Fruit fly (Drosophila melanogaster) whole organism, embryonic: ENCODE measurements around the gene IleRS-m.
A peak's percentile ranks its signal among the peaks of the same experiment; 100 is the strongest.

ENCODE experiments used
- Awh ChIP-seq: fragments of 200-800 bp; sonication (Bioruptor generic); IDR thresholded peaks from 2 replicates; pipeline ENCODE4, ENCODE4 v1.3.6; 2022; ENCODE audit warnings: missing biosample characterization, missing genetic modification characterization
- CG10565 ChIP-seq: fragments of 200-800 bp; sonication (Bioruptor generic); optimal IDR thresholded peaks from 3 replicates; lab custom pipeline; 2016; ENCODE audit warnings: missing biosample characterization, mild to moderate bottlenecking, missing genetic modification characterization
- CG12391 ChIP-seq: fragments of 200-800 bp; sonication (Bioruptor generic); optimal IDR thresholded peaks from 3 replicates; lab custom pipeline; 2018; ENCODE audit warnings: missing biosample characterization, mild to moderate bottlenecking, missing genetic modification characterization, moderate library complexity
- CG12769 ChIP-seq: fragments of 200-800 bp; sonication (Bioruptor generic); optimal IDR thresholded peaks from 2 replicates; lab custom pipeline; 2019; ENCODE audit warnings: missing biosample characterization, mild to moderate bottlenecking, missing genetic modification characterization, moderate library complexity
- CG12942 ChIP-seq: fragments of 200-800 bp; sonication (Bioruptor generic); optimal IDR thresholded peaks from 3 replicates; lab custom pipeline; 2016; ENCODE audit warnings: missing biosample characterization, missing genetic modification characterization
- CG14965 ChIP-seq: fragments of 200-800 bp; sonication (Bioruptor generic); optimal IDR thresholded peaks from 2 replicates; lab custom pipeline; 2016; ENCODE audit warnings: missing biosample characterization, missing genetic modification characterization, borderline replicate concordance
- CG15269 ChIP-seq: fragments of 200-800 bp; sonication (Bioruptor generic); optimal IDR thresholded peaks from 2 replicates; lab custom pipeline; 2018; ENCODE audit warnings: missing biosample characterization, mild to moderate bottlenecking, missing genetic modification characterization, moderate library complexity
- CG16813 ChIP-seq: fragments of 200-800 bp; sonication (Bioruptor generic); IDR thresholded peaks from 3 replicates; pipeline ENCODE4 v1.3.6; 2022; ENCODE audit warnings: missing biosample characterization, missing genetic modification characterization; ENCODE audit not compliant: partially characterized antibody
- CG18764 ChIP-seq: fragments of 200-800 bp; sonication (Bioruptor generic); optimal IDR thresholded peaks from 3 replicates; lab custom pipeline; 2016; ENCODE audit warnings: missing biosample characterization, missing genetic modification characterization
- CG2889 ChIP-seq: fragments of 200-800 bp; sonication (Bioruptor generic); IDR thresholded peaks from 3 replicates; pipeline ENCODE4 v1.3.6; 2022; ENCODE audit warnings: missing biosample characterization, missing genetic modification characterization
- CG31224 ChIP-seq: fragments of 200-800 bp; sonication (Bioruptor generic); IDR thresholded peaks from 2 replicates; pipeline ENCODE4 v1.3.6; 2022; ENCODE audit warnings: missing biosample characterization, missing genetic modification characterization
- CG3407 ChIP-seq: fragments of 200-800 bp; sonication (Bioruptor generic); optimal IDR thresholded peaks from 2 replicates; lab custom pipeline; 2018; ENCODE audit warnings: missing biosample characterization, mild to moderate bottlenecking, missing genetic modification characterization
- CG3995 ChIP-seq: fragments of 200-800 bp; sonication (Bioruptor generic); optimal IDR thresholded peaks from 3 replicates; lab custom pipeline; 2016; ENCODE audit warnings: missing biosample characterization, missing genetic modification characterization
- CG4424 ChIP-seq: fragments of 200-800 bp; sonication (Bioruptor generic); optimal IDR thresholded peaks from 3 replicates; lab custom pipeline; 2016; ENCODE audit warnings: missing biosample characterization, missing genetic modification characterization
- CG6683 ChIP-seq: fragments of 200-800 bp; sonication (Bioruptor generic); optimal IDR thresholded peaks from 2 replicates; lab custom pipeline; 2017; ENCODE audit warnings: missing biosample characterization, mild to moderate bottlenecking, missing genetic modification characterization, missing genetic modification reagents
- CG7786 ChIP-seq: fragments of 200-800 bp; sonication (Bioruptor generic); optimal IDR thresholded peaks from 2 replicates; lab custom pipeline; 2016; ENCODE audit warnings: missing biosample characterization, missing genetic modification characterization
- CG7963 ChIP-seq: fragments of 200-800 bp; sonication (Bioruptor generic); IDR thresholded peaks from 3 replicates; pipeline ENCODE4 v1.3.6; 2022; ENCODE audit warnings: missing biosample characterization, missing genetic modification characterization; ENCODE audit not compliant: partially characterized antibody
- CG9797 ChIP-seq: fragments of 200-800 bp; sonication (Bioruptor generic); optimal IDR thresholded peaks from 3 replicates; lab custom pipeline; 2018; ENCODE audit warnings: missing biosample characterization, mild to moderate bottlenecking, missing genetic modification characterization
- D ChIP-seq, 2 experiments: fragments of 200-800 bp in 1 of 2; fragments of >200 bp in 1 of 2; sonication (Bioruptor generic) in 1 of 2; optimal IDR thresholded peaks; 2 replicates in 1 of 2; 3 replicates in 1 of 2; lab custom pipeline; 2017; ENCODE audit warnings: mild to moderate bottlenecking in 1 of 2, missing biosample characterization in 1 of 2, missing genetic modification characterization in 1 of 2, missing genetic modification reagents in 1 of 2
- Dek ChIP-seq: fragments of 200-800 bp; sonication (Bioruptor generic); optimal IDR thresholded peaks from 3 replicates; lab custom pipeline; 2019; ENCODE audit warnings: missing biosample characterization, mild to moderate bottlenecking, missing genetic modification characterization, moderate library complexity
- Dip2 ChIP-seq: fragments of 200-800 bp; sonication (Bioruptor generic); IDR thresholded peaks from 2 replicates; pipeline ENCODE4 v1.3.6; 2022; ENCODE audit warnings: missing biosample characterization, missing genetic modification characterization
- HLH54F ChIP-seq: fragments of 200-800 bp; sonication (Bioruptor generic); optimal IDR thresholded peaks from 3 replicates; lab custom pipeline; 2016; ENCODE audit warnings: missing biosample characterization, missing genetic modification characterization
- Hr3 ChIP-seq: fragments of 200-800 bp; sonication (Bioruptor generic); optimal IDR thresholded peaks from 3 replicates; lab custom pipeline; 2016; ENCODE audit warnings: missing biosample characterization, missing genetic modification characterization
- MTF-1 ChIP-seq: fragments of 200-800 bp; sonication (Bioruptor generic); optimal IDR thresholded peaks from 2 replicates; lab custom pipeline; 2018; ENCODE audit warnings: missing biosample characterization, mild to moderate bottlenecking, missing genetic modification characterization, borderline replicate concordance
- Mes4 ChIP-seq: fragments of 200-800 bp; sonication (Bioruptor generic); optimal IDR thresholded peaks from 2 replicates; lab custom pipeline; 2016; ENCODE audit warnings: missing biosample characterization, missing genetic modification characterization
- Sox102F ChIP-seq: fragments of 200-800 bp; sonication (Bioruptor generic); optimal IDR thresholded peaks from 2 replicates; lab custom pipeline; 2018; ENCODE audit warnings: missing biosample characterization, mild to moderate bottlenecking, missing genetic modification characterization, moderate library complexity
- Ssrp ChIP-seq: fragments of 200-800 bp; sonication (Bioruptor generic); optimal IDR thresholded peaks from 2 replicates; lab custom pipeline; 2018; ENCODE audit warnings: missing biosample characterization, mild to moderate bottlenecking, missing genetic modification characterization, moderate library complexity
- Stat92E ChIP-seq, 3 experiments: fragments of >200 bp in 2 of 3; fragments of 200-800 bp in 1 of 3; sonication (Bioruptor generic) in 1 of 3; optimal IDR thresholded peaks; 2 replicates each; lab custom pipeline; 2017 to 2019; ENCODE audit warnings: missing biosample characterization in 3 of 3, missing genetic modification characterization in 3 of 3, mild to moderate bottlenecking in 1 of 3, moderate library complexity in 1 of 3
- ap ChIP-seq: fragments of 200-800 bp; sonication (Bioruptor generic); IDR thresholded peaks from 2 replicates; pipeline ENCODE4 v1.3.6; 2022; ENCODE audit warnings: missing biosample characterization, missing genetic modification characterization
- bab2 ChIP-seq: fragments of 200-800 bp; sonication (Bioruptor generic); optimal IDR thresholded peaks from 2 replicates; lab custom pipeline; 2016; ENCODE audit warnings: missing biosample characterization, missing genetic modification characterization
- br ChIP-seq: fragments of >200 bp; optimal IDR thresholded peaks from 2 replicates; lab custom pipeline; 2017
- caup ChIP-seq: fragments of 200-800 bp; sonication (Bioruptor generic); optimal IDR thresholded peaks from 3 replicates; lab custom pipeline; 2017; ENCODE audit warnings: missing biosample characterization, mild to moderate bottlenecking, missing genetic modification characterization, moderate library complexity; ENCODE audit not compliant: severe bottlenecking
- ci ChIP-seq: fragments of 200-800 bp; sonication (Bioruptor generic); IDR thresholded peaks from 3 replicates; pipeline ENCODE4 v1.3.6; 2022; ENCODE audit warnings: missing biosample characterization, missing genetic modification characterization
- da ChIP-seq: fragments of 200-800 bp; sonication (Bioruptor generic); optimal IDR thresholded peaks from 2 replicates; lab custom pipeline; 2016; ENCODE audit warnings: missing biosample characterization, missing genetic modification characterization
- dati ChIP-seq: fragments of 200-800 bp; sonication (Bioruptor generic); IDR thresholded peaks from 2 replicates; pipeline ENCODE4 v1.3.6; 2022; ENCODE audit warnings: missing biosample characterization, missing genetic modification characterization
- emc ChIP-seq: fragments of 200-800 bp; sonication (Bioruptor generic); optimal IDR thresholded peaks from 2 replicates; lab custom pipeline; 2016; ENCODE audit warnings: missing biosample characterization, missing genetic modification characterization
- gfzf ChIP-seq: fragments of 200-800 bp; sonication (Bioruptor generic); optimal IDR thresholded peaks from 2 replicates; lab custom pipeline; 2016; ENCODE audit warnings: missing biosample characterization, mild to moderate bottlenecking, missing genetic modification characterization, moderate library complexity
- gsb ChIP-seq: fragments of 200-800 bp; sonication (Bioruptor generic); IDR thresholded peaks from 2 replicates; pipeline ENCODE4 v1.3.6; 2022; ENCODE audit warnings: missing biosample characterization, missing genetic modification characterization
- ham ChIP-seq: fragments of 200-800 bp; sonication (Bioruptor generic); IDR thresholded peaks from 2 replicates; pipeline ENCODE4 v1.3.6; 2022; ENCODE audit warnings: missing biosample characterization, missing genetic modification characterization
- jigr1 ChIP-seq: fragments of 200-800 bp; sonication (Bioruptor generic); IDR thresholded peaks from 3 replicates; pipeline ENCODE4 v1.3.6; 2022; ENCODE audit warnings: missing biosample characterization, missing genetic modification characterization
- mam ChIP-seq: fragments of 200-800 bp; sonication (Bioruptor generic); optimal IDR thresholded peaks from 3 replicates; lab custom pipeline; 2016; ENCODE audit warnings: missing biosample characterization, missing genetic modification characterization
- mld ChIP-seq: fragments of 200-800 bp; sonication (Bioruptor generic); IDR thresholded peaks from 3 replicates; pipeline ENCODE4 v1.3.6; 2022; ENCODE audit warnings: missing biosample characterization, missing genetic modification characterization; ENCODE audit not compliant: partially characterized antibody
- nerfin-1 ChIP-seq: fragments of 200-800 bp; sonication (Bioruptor generic); optimal IDR thresholded peaks from 3 replicates; lab custom pipeline; 2019; ENCODE audit warnings: missing biosample characterization, mild to moderate bottlenecking, missing genetic modification characterization, moderate library complexity
- pan ChIP-seq, 4 experiments: fragments of >200 bp in 3 of 4; fragments of 200-800 bp in 1 of 4; sonication (Bioruptor generic) in 1 of 4; optimal IDR thresholded peaks in 3 of 4; IDR thresholded peaks in 1 of 4; 2 replicates each; pipeline versions ENCODE4 v1.3.6 to Lab custom; 2017 to 2022; ENCODE audit warnings: missing biosample characterization in 2 of 4, missing genetic modification characterization in 2 of 4, mixed read lengths in 1 of 4
- sens-2 ChIP-seq: fragments of 200-800 bp; sonication (Bioruptor generic); IDR thresholded peaks from 2 replicates; pipeline ENCODE4 v1.3.6; 2022; ENCODE audit warnings: missing biosample characterization, missing genetic modification characterization
- stc ChIP-seq: fragments of 200-800 bp; sonication (Bioruptor generic); IDR thresholded peaks from 2 replicates; pipeline ENCODE4 v1.3.6; 2022; ENCODE audit warnings: missing biosample characterization, missing genetic modification characterization
- unpg ChIP-seq: fragments of 200-800 bp; sonication (Bioruptor generic); optimal IDR thresholded peaks from 3 replicates; lab custom pipeline; 2018; ENCODE audit warnings: missing biosample characterization, mild to moderate bottlenecking, missing genetic modification characterization, moderate library complexity

Gene IleRS-m

dm6 chr3L:16113607-16114337 lies 13.7 kb downstream of the IleRS-m start (continued):
- TF ChIP-seq Awh, result peak; percentile 72
- TF ChIP-seq gfzf, result no peak
- TF ChIP-seq mam, result peak; percentile 91
- peak; percentile 39 for TF ChIP-seq CG10565 (GFP tag; lab: Kevin White, UChicago)
- TF ChIP-seq CG14965, result peak; percentile 50
- TF ChIP-seq stc (GFP tag; lab: Robert Waterston, UW), result peak; percentile 75
- TF ChIP-seq CG6683 (GFP tag; lab: Kevin White, UChicago), result peak; percentile 76
- peak; percentile 70 for TF ChIP-seq CG16813 (GFP tag; lab: Robert Waterston, UW)
- no peak for TF ChIP-seq caup (GFP tag; lab: Kevin White, UChicago)
- peak; percentile 78 for TF ChIP-seq CG7786 (GFP tag; lab: Kevin White, UChicago)
- no peak for TF ChIP-seq Dip2 (GFP tag; lab: Robert Waterston, UW)
- TF ChIP-seq Dek (tag; lab: Kevin White, UChicago), result peak; percentile 78
- peak; percentile 89 for TF ChIP-seq bab2 (GFP tag; lab: Kevin White, UChicago)
- TF ChIP-seq CG3995 (GFP tag; lab: Kevin White, UChicago), result no peak
- TF ChIP-seq CG9797, result no peak
- TF ChIP-seq pan (optimal IDR thresholded peaks at IDR 0.05; lab: Kevin White, UChicago), result no peak
- TF ChIP-seq pan (GFP tag; optimal IDR thresholded peaks at IDR 0.05 in 1 of 2, IDR thresholded peaks at IDR 0.05 in 1 of 2), result peak in 1 of 2 experiments; percentile 81
- peak; percentile 91 for TF ChIP-seq HLH54F
- TF ChIP-seq nerfin-1 (tag; lab: Kevin White, UChicago), result peak; percentile 78
- peak; percentile 79 for TF ChIP-seq Hr3
- no peak for TF ChIP-seq da
- 0 out of 3 replicates have a peak, but pooled peaks have one; percentile 36 for TF ChIP-seq jigr1 (GFP tag; lab: Robert Waterston, UW)
- TF ChIP-seq mld (GFP tag; lab: Robert Waterston, UW), result no peak; the same call in 2 of the 3 replicates
- TF ChIP-seq CG31224 (GFP tag; lab: Robert Waterston, UW), result peak; percentile 48; the same call in 1 of the 2 replicates
- TF ChIP-seq dati (GFP tag; lab: Robert Waterston, UW), result peak; percentile 30; the same call in 1 of the 2 replicates
- no peak for TF ChIP-seq Sox102F
- no peak for TF ChIP-seq CG2889 (GFP tag; lab: Robert Waterston, UW)
- TF ChIP-seq MTF-1, result no peak
- peak; percentile 80 for TF ChIP-seq Mes4 (GFP tag; lab: Kevin White, UChicago)
- peak; percentile 65 for TF ChIP-seq CG18764
- TF ChIP-seq CG7963, result peak; percentile 47; the same call in 1 of the 3 replicates
- TF ChIP-seq ap (GFP tag; lab: Robert Waterston, UW), result peak; percentile 57
- TF ChIP-seq Stat92E (GFP tag; optimal IDR thresholded peaks at IDR 0.05; lab: Kevin White, UChicago), result peak in 1 of 3 experiments; percentile 70
- no peak for TF ChIP-seq D (optimal IDR thresholded peaks at IDR 0.05; lab: Kevin White, UChicago)
- peak; percentile 58 for TF ChIP-seq D (GFP tag; optimal IDR thresholded peaks at IDR 0.05; lab: Kevin White, UChicago)
- peak; percentile 75 for TF ChIP-seq Ssrp
- peak; percentile 66 for TF ChIP-seq CG3407 (GFP tag; lab: Kevin White, UChicago)
- TF ChIP-seq CG12769, result no peak
- TF ChIP-seq ham (GFP tag; lab: Robert Waterston, UW), result no peak
- 0 out of 2 replicates have a peak, but pooled peaks have one; percentile 50 for TF ChIP-seq sens-2 (GFP tag; lab: Robert Waterston, UW)
- TF ChIP-seq gsb (GFP tag; lab: Robert Waterston, UW), result 0 out of 2 replicates have a peak, but pooled peaks have one; percentile 23
- TF ChIP-seq unpg (GFP tag; lab: Kevin White, UChicago), result peak; percentile 86
- peak; percentile 87 for TF ChIP-seq ci (GFP tag; lab: Robert Waterston, UW)
- peak; percentile 76 for TF ChIP-seq CG12942 (GFP tag; lab: Kevin White, UChicago)
- TF ChIP-seq CG12391 (tag; lab: Kevin White, UChicago), result peak; percentile 90
- TF ChIP-seq CG15269 (tag; lab: Kevin White, UChicago), result no peak
- TF ChIP-seq br (lab: Kevin White, UChicago), result no peak
- peak; percentile 71 for TF ChIP-seq CG4424 (GFP tag; lab: Kevin White, UChicago)
- peak; percentile 76 for TF ChIP-seq emc (GFP tag; lab: Kevin White, UChicago)
